Fruit fly (Drosophila melanogaster) whole organism, adult: ENCODE measurements around the gene CG8206.

ENCODE experiments used
- CG11617 ChIP-seq: fragments of 200-800 bp; sonication (Bioruptor generic); optimal IDR thresholded peaks from 2 replicates; lab custom pipeline; 2017; ENCODE audit warnings: mild to moderate bottlenecking, missing biosample characterization, missing genetic modification reagents, missing genetic modification characterization
- CG12768 ChIP-seq: fragments of 200-800 bp; sonication (Bioruptor generic); optimal IDR thresholded peaks from 2 replicates; lab custom pipeline; 2017; ENCODE audit warnings: missing biosample characterization, missing genetic modification characterization, mild to moderate bottlenecking, moderate library complexity, missing genetic modification reagents
- CG14711 ChIP-seq: fragments of 200-800 bp; sonication (Bioruptor generic); optimal IDR thresholded peaks from 2 replicates; lab custom pipeline; 2018; ENCODE audit warnings: missing biosample characterization, mild to moderate bottlenecking, missing genetic modification characterization, moderate library complexity
- CG1620 ChIP-seq: fragments of 200-800 bp; sonication (Bioruptor generic); optimal IDR thresholded peaks from 2 replicates; lab custom pipeline; 2016; ENCODE audit warnings: missing biosample characterization, missing genetic modification characterization
- CG33017 ChIP-seq: fragments of 200-800 bp; sonication (Bioruptor generic); optimal IDR thresholded peaks from 2 replicates; lab custom pipeline; 2018; ENCODE audit warnings: missing biosample characterization, mild to moderate bottlenecking, missing genetic modification characterization, moderate library complexity
- CG5204 ChIP-seq: fragments of 200-800 bp; sonication (Bioruptor generic); optimal IDR thresholded peaks from 2 replicates; lab custom pipeline; 2016; ENCODE audit warnings: missing biosample characterization, missing genetic modification characterization
- CG7045 ChIP-seq: fragments of 200-800 bp; sonication (Bioruptor generic); optimal IDR thresholded peaks from 2 replicates; lab custom pipeline; 2017; ENCODE audit warnings: missing biosample characterization, mild to moderate bottlenecking, missing genetic modification characterization
- CG7101 ChIP-seq: fragments of 200-800 bp; sonication (Bioruptor generic); optimal IDR thresholded peaks from 2 replicates; lab custom pipeline; 2018; ENCODE audit warnings: missing biosample characterization, mild to moderate bottlenecking, missing genetic modification characterization, moderate library complexity
- Clk ChIP-seq: fragments of 200-800 bp; sonication (Bioruptor generic); optimal IDR thresholded peaks from 2 replicates; lab custom pipeline; 2017; ENCODE audit warnings: missing biosample characterization, missing genetic modification characterization
- Crg-1 ChIP-seq: fragments of 200-800 bp; sonication (Bioruptor generic); optimal IDR thresholded peaks from 2 replicates; lab custom pipeline; 2016; ENCODE audit warnings: missing biosample characterization, missing genetic modification characterization
- Hr96 ChIP-seq: fragments of 200-800 bp; sonication (Bioruptor generic); optimal IDR thresholded peaks from 2 replicates; lab custom pipeline; 2016; ENCODE audit warnings: missing biosample characterization, missing genetic modification characterization
- Mnt ChIP-seq: fragments of 200-800 bp; sonication (Bioruptor generic); optimal IDR thresholded peaks from 2 replicates; lab custom pipeline; 2016; ENCODE audit warnings: missing biosample characterization, mild to moderate bottlenecking, missing genetic modification characterization
- bab1 ChIP-seq: fragments of 200-800 bp; sonication (Bioruptor generic); optimal IDR thresholded peaks from 3 replicates; lab custom pipeline; 2019; ENCODE audit warnings: missing biosample characterization, mild to moderate bottlenecking, missing genetic modification characterization, moderate library complexity
- cic ChIP-seq: fragments of 200-800 bp; sonication (Bioruptor generic); optimal IDR thresholded peaks from 2 replicates; lab custom pipeline; 2017; ENCODE audit warnings: missing biosample characterization, mild to moderate bottlenecking, missing genetic modification characterization, moderate library complexity
- cnc ChIP-seq, 2 experiments: fragments of >200 bp; optimal IDR thresholded peaks; 2 replicates each; lab custom pipeline; 2017
- kay ChIP-seq: fragments of 200-800 bp; sonication (Bioruptor generic); peaks from one replicate; lab custom pipeline; 2016; ENCODE audit warnings: missing biosample characterization, missing genetic modification characterization, borderline replicate concordance
- ovo ChIP-seq: fragments of 200-800 bp; sonication (Bioruptor generic); optimal IDR thresholded peaks from 2 replicates; lab custom pipeline; 2016; ENCODE audit warnings: missing biosample characterization, missing genetic modification characterization
- pad ChIP-seq: fragments of 200-800 bp; sonication (Bioruptor generic); optimal IDR thresholded peaks from 3 replicates; lab custom pipeline; 2017; ENCODE audit warnings: missing biosample characterization, missing genetic modification characterization, mild to moderate bottlenecking, moderate library complexity, missing genetic modification reagents
- tj ChIP-seq: fragments of 200-800 bp; sonication (Bioruptor generic); optimal IDR thresholded peaks from 3 replicates; lab custom pipeline; 2017; ENCODE audit warnings: missing biosample characterization, mild to moderate bottlenecking, missing genetic modification characterization, moderate library complexity
- toe ChIP-seq: fragments of 200-800 bp; sonication (Bioruptor generic); optimal IDR thresholded peaks from 2 replicates; lab custom pipeline; 2016; ENCODE audit warnings: missing biosample characterization, missing genetic modification characterization

Gene CG8206

DNA sequence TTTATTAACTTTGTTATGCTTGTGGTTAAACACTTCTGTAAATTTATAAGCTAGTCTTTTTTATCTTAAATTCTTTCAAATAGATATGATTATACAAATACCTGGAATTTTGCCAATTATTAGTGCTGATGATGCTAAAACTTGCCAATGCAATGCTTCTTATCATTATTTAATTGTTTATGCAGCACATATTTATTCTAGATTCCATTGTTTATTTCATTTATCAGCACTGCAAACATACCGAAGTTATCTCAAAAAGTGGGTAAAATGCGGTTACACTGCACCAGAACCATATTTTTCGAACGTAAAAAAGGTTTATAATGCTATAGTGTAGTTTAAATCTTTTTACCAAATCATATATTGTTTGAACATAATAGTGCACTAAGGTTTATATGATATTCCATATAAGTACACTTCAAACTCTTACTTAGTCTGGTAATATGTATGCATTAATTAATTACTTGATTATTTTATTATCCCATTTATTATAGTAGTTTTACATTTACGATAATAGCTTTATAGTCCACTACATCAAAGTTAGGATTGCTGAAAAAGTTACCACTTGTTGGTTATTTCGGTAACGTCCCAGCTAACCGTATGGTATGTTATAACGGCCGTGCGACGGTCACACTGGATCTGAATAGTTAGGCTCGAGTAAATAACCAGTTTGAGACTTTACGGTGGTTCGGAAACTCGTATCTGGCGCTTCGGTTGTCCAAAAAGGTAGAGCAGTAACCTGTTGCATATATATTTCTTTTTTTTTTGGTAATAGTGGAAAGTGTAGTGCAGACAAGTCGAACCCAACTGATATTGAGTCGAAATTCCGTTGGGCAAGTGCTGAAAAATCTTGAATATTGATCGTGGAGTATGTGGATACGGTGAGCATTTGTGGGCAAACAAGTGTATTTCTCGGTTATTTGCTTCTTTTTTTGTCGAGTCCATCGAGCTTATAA lies 49.5 kb downstream of the CG8206 start, which contains the start of gene Rhp:
Rhp (plus strand) TSS at position 663 of the 953 bp plus-strand sequence.
- TF ChIP-seq Clk (GFP tag; lab: Kevin White, UChicago) (no peak), pad (GFP tag; lab: Kevin White, UChicago) (peak; percentile 48), CG5204 (no peak), tj (GFP tag; lab: Kevin White, UChicago) (peak; percentile 68), CG1620 (GFP tag; lab: Kevin White, UChicago) (peak; percentile 20), cnc (optimal IDR thresholded peaks at IDR 0.05; lab: Kevin White, UChicago) (no peak), CG7101 (tag; lab: Kevin White, UChicago) (peak; percentile 88), toe (GFP tag; lab: Kevin White, UChicago) (no peak), kay (GFP tag; lab: Kevin White, UChicago) (no peak), Mnt (peak; percentile 47), CG33017 (tag; lab: Kevin White, UChicago) (peak; percentile 41), CG7045 (GFP tag; lab: Kevin White, UChicago) (peak; percentile 33), bab1 (peak; percentile 24), CG11617 (GFP tag; lab: Kevin White, UChicago) (peak; percentile 62), cic (GFP tag; lab: Kevin White, UChicago) (peak; percentile 70), ovo (peak; percentile 29), Crg-1 (GFP tag; lab: Kevin White, UChicago) (peak; percentile 51), CG14711 (peak; percentile 62), CG12768 (peak; percentile 45), Hr96 (GFP tag; lab: Kevin White, UChicago) (no peak)
